Fruit fly (Drosophila melanogaster) whole organism: ENCODE measurements around the gene flr.

Source experiments
- CG8478 ChIP-seq: fragments of >200 bp; optimal IDR thresholded peaks from 2 replicates; lab custom pipeline; 2018; ENCODE audit warnings: inconsistent platforms
- EcR ChIP-seq, 2 experiments: fragments of >200 bp; optimal IDR thresholded peaks; 2 replicates each; lab custom pipeline; 2017; ENCODE audit warnings: missing biosample characterization in 2 of 2, missing genetic modification characterization in 2 of 2, missing genetic modification reagents in 2 of 2
- pan ChIP-seq: fragments of >200 bp; optimal IDR thresholded peaks from 2 replicates; lab custom pipeline; 2017
- psq ChIP-seq: fragments of >200 bp; optimal IDR thresholded peaks from 2 replicates; lab custom pipeline; 2017
- usp ChIP-seq: fragments of >200 bp; optimal IDR thresholded peaks from 2 replicates; lab custom pipeline; 2017; ENCODE audit warnings: missing biosample characterization, missing genetic modification characterization, mixed read lengths

- TF ChIP-seq usp (GFP tag; lab: Kevin White, UChicago), result no peak
- TF ChIP-seq psq (lab: Kevin White, UChicago), result no peak
- TF ChIP-seq CG8478 (lab: Kevin White, UChicago), result no peak
- no peak for TF ChIP-seq pan (lab: Kevin White, UChicago)
- no peak for TF ChIP-seq EcR (GFP tag; optimal IDR thresholded peaks at IDR 0.05; lab: Kevin White, UChicago)
These were observed 1.6 kb upstream of the flr start for dm6 chr3L:13410999-13411398.
